Fruit fly (Drosophila melanogaster): ENCODE measurements around the gene Msp300.

The Msp300 gene

DNA sequence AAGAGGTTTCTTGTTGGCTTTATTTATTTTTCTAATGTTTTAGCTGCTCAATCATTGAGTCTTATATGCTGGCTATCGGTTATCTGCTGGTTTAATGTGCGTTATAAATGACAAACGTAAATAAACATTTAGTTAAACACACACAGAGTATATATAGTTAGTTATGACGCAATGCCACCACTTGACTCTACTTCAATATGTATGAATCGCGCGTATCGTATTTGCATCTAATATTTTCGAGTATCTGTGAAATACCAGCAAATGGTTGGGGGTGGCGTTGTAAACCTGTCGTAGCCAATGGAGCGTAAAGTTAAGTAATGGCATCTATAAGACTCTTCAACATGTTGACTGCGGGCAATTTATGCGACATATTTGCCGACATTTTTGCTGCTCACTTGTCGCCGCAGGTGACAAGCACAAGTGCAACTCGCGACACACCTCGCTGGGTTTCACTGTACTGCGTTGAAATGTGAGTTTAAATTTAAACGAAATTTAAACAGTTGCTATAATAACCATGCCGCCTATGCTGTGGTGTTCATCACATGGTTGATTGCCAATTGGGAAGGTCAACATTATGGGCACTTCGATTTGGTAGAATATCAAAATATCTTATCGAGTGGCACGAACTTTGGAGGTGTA, 12.9 kb downstream of the Msp300 start (continued):
- no peak for TF ChIP-seq en (GFP tag; optimal IDR thresholded peaks at IDR 0.05)
- TF ChIP-seq dan (GFP tag; IDR thresholded peaks at IDR 0.05): no peak
- no peak for TF ChIP-seq ken (GFP tag; IDR thresholded peaks at IDR 0.05)
- no peak for TF ChIP-seq Fer1 (GFP tag; optimal IDR thresholded peaks at IDR 0.05)
- no peak for TF ChIP-seq CG4820 (GFP tag; optimal IDR thresholded peaks at IDR 0.05)
- no peak for TF ChIP-seq CG14965 (GFP tag; optimal IDR thresholded peaks at IDR 0.05; ENCODE audit: borderline replicate concordance)
- TF ChIP-seq CG10274 (GFP tag; optimal IDR thresholded peaks at IDR 0.05): no peak
- no peak for TF ChIP-seq ac (GFP tag; optimal IDR thresholded peaks at IDR 0.05)
- 0 out of 2 replicates have a peak, but pooled peaks have one; percentile 7 for TF ChIP-seq ara (GFP tag; IDR thresholded peaks at IDR 0.05)
- no peak for TF ChIP-seq Dbx (GFP tag; IDR thresholded peaks at IDR 0.05)
- TF ChIP-seq CG7987 (GFP tag; optimal IDR thresholded peaks at IDR 0.05): no peak
- TF ChIP-seq nau (GFP tag; optimal IDR thresholded peaks at IDR 0.05): peak; percentile 28
- no peak for TF ChIP-seq Sry-β (GFP tag; optimal IDR thresholded peaks at IDR 0.05)
- TF ChIP-seq D19A (tag; optimal IDR thresholded peaks at IDR 0.05): no peak
- TF ChIP-seq CG2120 (GFP tag; optimal IDR thresholded peaks at IDR 0.05): no peak
- no peak for TF ChIP-seq gt (GFP tag; IDR thresholded peaks at IDR 0.05)
- no peak for TF ChIP-seq CG13624 (GFP tag; optimal IDR thresholded peaks at IDR 0.05)
- TF ChIP-seq C15 (GFP tag; IDR thresholded peaks at IDR 0.05): no peak
- TF ChIP-seq CG8388 (GFP tag; optimal IDR thresholded peaks at IDR 0.05): no peak
- TF ChIP-seq dati (GFP tag; IDR thresholded peaks at IDR 0.05): no peak
- 0 out of 2 replicates have a peak, but pooled peaks have one; percentile 7 for TF ChIP-seq HLH3B (GFP tag; IDR thresholded peaks at IDR 0.05)
- TF ChIP-seq ase (GFP tag; IDR thresholded peaks at IDR 0.05): no peak
- TF ChIP-seq Poxn (GFP tag; IDR thresholded peaks at IDR 0.05): no peak
- TF ChIP-seq emc (GFP tag; optimal IDR thresholded peaks at IDR 0.05): no peak
- no peak for TF ChIP-seq CG15601 (tag; optimal IDR thresholded peaks at IDR 0.05)
- TF ChIP-seq Ptx1 (GFP tag; IDR thresholded peaks at IDR 0.05): no peak
- TF ChIP-seq tio (GFP tag; optimal IDR thresholded peaks at IDR 0.05): no peak
- TF ChIP-seq MTF-1 (GFP tag; optimal IDR thresholded peaks at IDR 0.05; ENCODE audit: borderline replicate concordance): peak; percentile 15
- TF ChIP-seq Dref (GFP tag; IDR thresholded peaks at IDR 0.05): no peak
- peak; percentile 38 for TF ChIP-seq kah (GFP tag; optimal IDR thresholded peaks at IDR 0.05)
- TF ChIP-seq E2f2 (GFP tag; IDR thresholded peaks at IDR 0.05): peak; percentile 24; the same call in 1 of the 2 replicates
- TF ChIP-seq Drgx (GFP tag; IDR thresholded peaks at IDR 0.05): no peak
- no peak for TF ChIP-seq crp (GFP tag; optimal IDR thresholded peaks at IDR 0.05)
- no peak for TF ChIP-seq wdn (GFP tag; IDR thresholded peaks at IDR 0.05)
- TF ChIP-seq CG15696 (tag; optimal IDR thresholded peaks at IDR 0.05): no peak
- TF ChIP-seq CG9797 (GFP tag; optimal IDR thresholded peaks at IDR 0.05): no peak
- TF ChIP-seq CG6765 (GFP tag; optimal IDR thresholded peaks at IDR 0.05): no peak
- TF ChIP-seq esg (GFP tag; conservative IDR thresholded peaks at IDR 0.05): no peak
- TF ChIP-seq CG30403 (GFP tag; optimal IDR thresholded peaks at IDR 0.05): no peak
- no peak for TF ChIP-seq CG1647 (GFP tag; optimal IDR thresholded peaks at IDR 0.05)
- TF ChIP-seq danr (GFP tag; IDR thresholded peaks at IDR 0.05): no peak
- no peak for TF ChIP-seq CG12391 (tag; optimal IDR thresholded peaks at IDR 0.05)
- TF ChIP-seq Nf-YA (GFP tag; IDR thresholded peaks at IDR 0.05): no peak
- no peak for TF ChIP-seq CG2202 (tag; optimal IDR thresholded peaks at IDR 0.05)
- TF ChIP-seq wek (GFP tag; optimal IDR thresholded peaks at IDR 0.05): peak; percentile 63
- no peak for TF ChIP-seq CG12299 (tag; optimal IDR thresholded peaks at IDR 0.05)
- no peak for TF ChIP-seq Ada2b (GFP tag; IDR thresholded peaks at IDR 0.05)
- no peak for TF ChIP-seq gcm (GFP tag; optimal IDR thresholded peaks at IDR 0.05)
- no peak for TF ChIP-seq D (optimal IDR thresholded peaks at IDR 0.05)
- TF ChIP-seq D (GFP tag; optimal IDR thresholded peaks at IDR 0.05): no peak
- no peak for TF ChIP-seq ci (GFP tag; IDR thresholded peaks at IDR 0.05)

All from whole organism, embryonic.